Worm (Caenorhabditis elegans) whole organism, midembryonic: ENCODE measurements around the gene Y34B4A.10.

ENCODE experiments used
- flt-1 ChIP-seq: fragments of 200-800 bp; sonication (Bioruptor generic); IDR thresholded peaks from 2 replicates; pipeline ENCODE4 v1.3.6; 2022; ENCODE audit warnings: missing genetic modification characterization, missing compliant biosample characterization
- klf-2 ChIP-seq: fragments of 200-800 bp; sonication (Bioruptor generic); conservative IDR thresholded peaks from 2 replicates; pipeline ENCODE4 v1.3.6; 2022; ENCODE audit warnings: missing genetic modification reagents, missing genetic modification characterization, missing compliant biosample characterization
- ztf-23 ChIP-seq: fragments of 200-800 bp; sonication (Bioruptor generic); IDR thresholded peaks from 2 replicates; pipeline ENCODE4 v1.3.6; 2022; ENCODE audit warnings: missing genetic modification reagents, missing genetic modification characterization, missing compliant biosample characterization

- TF ChIP-seq klf-2 (no peak), ztf-23 (GFP tag; lab: Robert Waterston, UW) (no peak), flt-1 (no peak)
These were observed 39.2 kb upstream of the Y34B4A.10 start for ce11 chrX:5210524-5210923.
